Fruit fly (Drosophila melanogaster): Measurements from ENCODE around the gene CG10366.
A peak's percentile ranks its signal among the peaks of the same experiment; 100 is the strongest.

CG10366 gene

DNA sequence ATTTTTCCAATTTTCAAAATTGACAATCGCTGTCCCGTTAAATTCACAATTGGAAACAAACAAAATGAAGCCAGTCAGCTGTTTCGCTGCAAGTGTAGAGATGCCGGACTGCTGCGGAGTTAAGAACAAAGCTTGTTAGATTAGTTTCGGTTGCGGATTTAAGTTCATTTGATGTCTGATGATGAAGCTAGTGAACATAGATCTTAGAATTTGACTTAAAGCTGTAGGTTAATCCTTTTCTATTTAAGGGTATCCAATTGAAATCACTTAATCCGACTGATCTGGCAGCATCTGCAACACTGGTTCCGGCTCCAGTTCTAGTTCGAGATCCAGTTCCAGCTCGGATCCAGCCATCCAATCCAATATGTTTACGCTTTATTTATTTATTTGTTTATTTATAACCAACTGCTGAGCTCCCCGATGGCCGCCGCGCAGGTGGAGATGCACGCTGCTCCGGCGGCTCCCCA lies at the start of gene CG10366, which contains the start of gene PCNA2:
Gene CG10366 (plus strand): TSS at position 310 of the 467 bp plus-strand sequence.
Gene PCNA2 (minus strand): TSS at position 65 of the 467 bp plus-strand sequence.
- TF ChIP-seq pan (optimal IDR thresholded peaks at IDR 0.05) (no peak), Dll (optimal IDR thresholded peaks at IDR 0.05) (no peak), psq (optimal IDR thresholded peaks at IDR 0.05) (no peak), CG8478 (optimal IDR thresholded peaks at IDR 0.05) (no peak), EcR (GFP tag; optimal IDR thresholded peaks at IDR 0.05) (no peak), usp (GFP tag; optimal IDR thresholded peaks at IDR 0.05) (no peak)

- no peak for TF ChIP-seq pan (optimal IDR thresholded peaks at IDR 0.05)
- TF ChIP-seq CG8478 (optimal IDR thresholded peaks at IDR 0.05), result no peak
- TF ChIP-seq psq (optimal IDR thresholded peaks at IDR 0.05), result no peak
- TF ChIP-seq Dll (optimal IDR thresholded peaks at IDR 0.05), result no peak
- TF ChIP-seq usp (GFP tag; optimal IDR thresholded peaks at IDR 0.05), result no peak
- no peak for TF ChIP-seq EcR (GFP tag; optimal IDR thresholded peaks at IDR 0.05)
These were observed 48.8 kb upstream of the CG10366 start, which contains the start of gene CG31697 for dm6 chr2L:19535234-19535633. TSS of gene CG31697 (plus strand) at chr2L:19535448.

dm6 chr2L:19537779-19538456 lies 46.1 kb upstream of the CG10366 start, which contains the start of gene CG13082:
TSS of gene CG13082 (plus strand) at chr2L:19538425.
- TF ChIP-seq CG8478 (optimal IDR thresholded peaks at IDR 0.05), result no peak
- no peak for TF ChIP-seq EcR (GFP tag; optimal IDR thresholded peaks at IDR 0.05)
- no peak for TF ChIP-seq usp (GFP tag; optimal IDR thresholded peaks at IDR 0.05)
- no peak for TF ChIP-seq pan (optimal IDR thresholded peaks at IDR 0.05)
- no peak for TF ChIP-seq psq (optimal IDR thresholded peaks at IDR 0.05)
- no peak for TF ChIP-seq Dll (optimal IDR thresholded peaks at IDR 0.05)

DNA sequence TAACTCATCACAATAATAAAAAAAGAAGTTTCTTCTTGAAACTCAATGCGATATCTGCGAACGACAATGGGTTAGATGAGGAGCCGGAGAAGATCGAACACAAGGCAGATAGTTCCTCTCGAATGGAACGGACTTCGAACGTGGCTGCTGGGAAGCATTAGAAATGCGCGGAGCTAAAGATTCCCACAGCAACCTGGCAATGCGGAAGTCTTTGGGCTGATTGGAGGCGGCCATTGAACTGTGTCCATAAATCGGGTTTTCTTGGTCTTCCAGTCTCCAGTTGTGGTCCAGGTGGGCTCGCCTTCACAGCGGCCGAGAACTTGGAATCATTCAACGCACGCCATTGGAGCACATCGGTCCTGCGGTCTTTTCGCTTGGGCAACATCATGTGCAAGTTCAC lies 43.7 kb upstream of the CG10366 start, which contains the start of gene CG13081:
Gene CG13081 (plus strand): TSS at position 301 of the 400 bp plus-strand sequence.
- TF ChIP-seq CG8478 (optimal IDR thresholded peaks at IDR 0.05) (no peak), pan (optimal IDR thresholded peaks at IDR 0.05) (no peak), usp (GFP tag; optimal IDR thresholded peaks at IDR 0.05) (no peak), psq (optimal IDR thresholded peaks at IDR 0.05) (no peak), EcR (GFP tag; optimal IDR thresholded peaks at IDR 0.05) (peak in 1 of 2 experiments; percentile 42)

dm6 chr2L:19542268-19542773 lies 41.7 kb upstream of the CG10366 start:
- TF ChIP-seq usp (GFP tag; optimal IDR thresholded peaks at IDR 0.05) (no peak), psq (optimal IDR thresholded peaks at IDR 0.05) (no peak), Dll (optimal IDR thresholded peaks at IDR 0.05) (no peak), pan (optimal IDR thresholded peaks at IDR 0.05) (no peak), EcR (GFP tag; optimal IDR thresholded peaks at IDR 0.05) (no peak), CG8478 (optimal IDR thresholded peaks at IDR 0.05) (no peak)

dm6 chr2L:19543010-19543564 lies 40.9 kb upstream of the CG10366 start:
- TF ChIP-seq pan (optimal IDR thresholded peaks at IDR 0.05) (no peak), EcR (GFP tag; optimal IDR thresholded peaks at IDR 0.05) (no peak), CG8478 (optimal IDR thresholded peaks at IDR 0.05) (no peak), psq (optimal IDR thresholded peaks at IDR 0.05) (no peak), usp (GFP tag; optimal IDR thresholded peaks at IDR 0.05) (no peak), Dll (optimal IDR thresholded peaks at IDR 0.05) (no peak)

- TF ChIP-seq usp (GFP tag; optimal IDR thresholded peaks at IDR 0.05) (no peak), Dll (optimal IDR thresholded peaks at IDR 0.05) (no peak), pan (optimal IDR thresholded peaks at IDR 0.05) (no peak), CG8478 (optimal IDR thresholded peaks at IDR 0.05) (no peak), psq (optimal IDR thresholded peaks at IDR 0.05) (no peak), EcR (GFP tag; optimal IDR thresholded peaks at IDR 0.05) (no peak)
These were observed 36.9 kb upstream of the CG10366 start, which contains the start of gene CG10337 for dm6 chr2L:19546869-19547710. TSS of gene CG10337 (minus strand) at chr2L:19546959.

dm6 chr2L:19548158-19548557 lies 35.9 kb upstream of the CG10366 start, which contains the start of gene Tep4:
TSS of gene Tep4 (plus strand) at chr2L:19548507.
- TF ChIP-seq Dll (optimal IDR thresholded peaks at IDR 0.05), result no peak
- no peak for TF ChIP-seq EcR (GFP tag; optimal IDR thresholded peaks at IDR 0.05)
- TF ChIP-seq CG8478 (optimal IDR thresholded peaks at IDR 0.05), result no peak
- no peak for TF ChIP-seq psq (optimal IDR thresholded peaks at IDR 0.05)
- TF ChIP-seq usp (GFP tag; optimal IDR thresholded peaks at IDR 0.05), result no peak
- TF ChIP-seq pan (optimal IDR thresholded peaks at IDR 0.05), result no peak

DNA sequence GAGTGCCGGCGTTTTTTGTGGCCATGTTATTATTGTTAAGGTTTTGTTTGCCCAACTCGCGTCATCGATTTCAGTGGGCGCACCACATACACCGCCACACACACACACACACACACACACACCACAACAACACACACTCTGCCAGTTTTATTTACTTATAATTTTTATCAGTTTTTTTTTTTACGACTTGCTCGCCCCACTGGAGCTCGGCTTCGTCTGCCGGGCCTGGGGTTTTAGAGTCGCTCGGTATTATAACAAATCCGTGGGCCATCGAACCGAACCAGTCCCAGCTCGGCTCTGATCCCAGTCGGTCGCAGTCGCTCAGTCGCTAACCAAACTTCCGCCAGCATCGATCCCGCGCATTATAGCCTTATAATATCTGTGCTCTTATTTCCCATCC lies 34.6 kb upstream of the CG10366 start:
- TF ChIP-seq Dll (optimal IDR thresholded peaks at IDR 0.05) (no peak), EcR (GFP tag; optimal IDR thresholded peaks at IDR 0.05) (peak in 1 of 2 experiments; percentile 73)

- TF ChIP-seq EcR (GFP tag; optimal IDR thresholded peaks at IDR 0.05) (no peak), Dll (optimal IDR thresholded peaks at IDR 0.05) (no peak), CG8478 (optimal IDR thresholded peaks at IDR 0.05) (no peak)
These were observed 20.7 kb upstream of the CG10366 start, which contains the start of gene CG13078 for dm6 chr2L:19563029-19563980. TSS of gene CG13078 (plus strand) at chr2L:19563930.
